Worm (Caenorhabditis elegans) whole organism, late embryonic: ENCODE data around the gene F44B9.9.

ENCODE experiments used
- C38D4.7 ChIP-seq: fragments of 200-800 bp; sonication (Bioruptor generic); optimal IDR thresholded peaks from 2 replicates; lab custom pipeline; 2018; ENCODE audit warnings: mild to moderate bottlenecking, missing genetic modification characterization, moderate library complexity, missing compliant biosample characterization
- K02D7.2 ChIP-seq: sonication (generic microtip); optimal IDR thresholded peaks from 2 replicates; lab custom pipeline; 2017; ENCODE audit warnings: mild to moderate bottlenecking, missing genetic modification characterization, missing compliant biosample characterization
- K09A11.1 ChIP-seq: sonication (generic microtip); optimal IDR thresholded peaks from 2 replicates; lab custom pipeline; 2017; ENCODE audit warnings: antibody characterized with exemption, mild to moderate bottlenecking, missing genetic modification characterization, missing compliant biosample characterization; ENCODE audit not compliant: insufficient read depth
- T23F11.4 ChIP-seq: fragments of 200-800 bp; sonication (Bioruptor generic); optimal IDR thresholded peaks from 2 replicates; lab custom pipeline; 2018; ENCODE audit warnings: mild to moderate bottlenecking, missing genetic modification characterization, missing compliant biosample characterization
- ama-1 ChIP-seq: fragments of 150-350 bp; optimal IDR thresholded peaks from 2 replicates; lab custom pipeline; 2014
- ceh-14 ChIP-seq: sonication (generic microtip); optimal IDR thresholded peaks from 2 replicates; lab custom pipeline; 2016; ENCODE audit warnings: missing genotype, missing genetic modification characterization, missing compliant biosample characterization
- ceh-18 ChIP-seq: sonication (generic microtip); optimal IDR thresholded peaks from 2 replicates; lab custom pipeline; 2016; ENCODE audit warnings: missing genetic modification characterization, missing compliant biosample characterization
- ceh-2 ChIP-seq: sonication (generic microtip); optimal IDR thresholded peaks from 2 replicates; lab custom pipeline; 2016; ENCODE audit warnings: missing genotype, missing genetic modification characterization, missing compliant biosample characterization
- ceh-24 ChIP-seq: sonication (generic microtip); optimal IDR thresholded peaks from 2 replicates; lab custom pipeline; 2016; ENCODE audit warnings: mild to moderate bottlenecking, missing genetic modification characterization, missing compliant biosample characterization
- ceh-30 ChIP-seq: fragments of 150-350 bp; optimal IDR thresholded peaks from 2 replicates; lab custom pipeline; 2014; ENCODE audit warnings: missing biosample characterization, missing genetic modification characterization
- ceh-31 ChIP-seq: sonication (generic microtip); optimal IDR thresholded peaks from 2 replicates; lab custom pipeline; 2016; ENCODE audit warnings: missing genetic modification characterization, missing compliant biosample characterization
- ceh-34 ChIP-seq: sonication (generic microtip); optimal IDR thresholded peaks from 2 replicates; lab custom pipeline; 2016; ENCODE audit warnings: mild to moderate bottlenecking, missing genetic modification characterization, missing compliant biosample characterization
- ceh-6 ChIP-seq: fragments of 200-800 bp; sonication (Bioruptor generic); optimal IDR thresholded peaks from 2 replicates; lab custom pipeline; 2018; ENCODE audit warnings: mild to moderate bottlenecking, missing genetic modification characterization, missing compliant biosample characterization
- ceh-9 ChIP-seq: sonication (generic microtip); optimal IDR thresholded peaks from 2 replicates; lab custom pipeline; 2016; ENCODE audit warnings: mild to moderate bottlenecking, missing genetic modification characterization, inconsistent platforms, missing compliant biosample characterization
- dmd-4 ChIP-seq: sonication (generic microtip); optimal IDR thresholded peaks from 2 replicates; lab custom pipeline; 2016; ENCODE audit warnings: borderline replicate concordance, missing genetic modification characterization, missing compliant biosample characterization
- dve-1 ChIP-seq: sonication (generic microtip); optimal IDR thresholded peaks from 2 replicates; lab custom pipeline; 2017; ENCODE audit warnings: antibody characterized with exemption, mild to moderate bottlenecking, missing genetic modification characterization, missing compliant biosample characterization
- elt-2 ChIP-seq: sonication (generic microtip); optimal IDR thresholded peaks from 2 replicates; lab custom pipeline; 2016; ENCODE audit warnings: missing genetic modification reagents, missing genetic modification characterization, missing compliant biosample characterization
- fax-1 ChIP-seq: sonication (generic microtip); optimal IDR thresholded peaks from 2 replicates; lab custom pipeline; 2016; ENCODE audit warnings: missing genotype, missing genetic modification characterization, missing compliant biosample characterization
- fkh-10 ChIP-seq: fragments of 150-350 bp; optimal IDR thresholded peaks from 2 replicates; lab custom pipeline; 2014; ENCODE audit warnings: missing biosample characterization, missing genetic modification reagents, missing genetic modification characterization
- gmeb-2 ChIP-seq: sonication (generic microtip); optimal IDR thresholded peaks from 2 replicates; lab custom pipeline; 2016; ENCODE audit warnings: missing genetic modification characterization, inconsistent platforms, missing compliant biosample characterization
- hlh-30 ChIP-seq: sonication (generic microtip); optimal IDR thresholded peaks from 2 replicates; lab custom pipeline; 2017; ENCODE audit warnings: antibody characterized with exemption, missing genetic modification characterization, missing compliant biosample characterization; ENCODE audit not compliant: insufficient read depth
- hlh-6 ChIP-seq: sonication (generic microtip); optimal IDR thresholded peaks from 2 replicates; lab custom pipeline; 2016; ENCODE audit warnings: missing genotype, missing genetic modification characterization, missing compliant biosample characterization
- hlh-8 ChIP-seq: sonication (generic microtip); optimal IDR thresholded peaks from 2 replicates; lab custom pipeline; 2016; ENCODE audit warnings: missing genotype, missing genetic modification characterization, missing compliant biosample characterization
- lin-11 ChIP-seq: fragments of 200-800 bp; sonication (Bioruptor generic); optimal IDR thresholded peaks from 2 replicates; lab custom pipeline; 2018; ENCODE audit warnings: mild to moderate bottlenecking, missing genetic modification characterization, missing compliant biosample characterization
- madf-2 ChIP-seq: sonication (generic microtip); optimal IDR thresholded peaks from 2 replicates; lab custom pipeline; 2017; ENCODE audit warnings: missing genetic modification characterization, missing compliant biosample characterization
- mec-3 ChIP-seq: sonication (generic microtip); optimal IDR thresholded peaks from 2 replicates; lab custom pipeline; 2016; ENCODE audit warnings: borderline replicate concordance, missing genetic modification characterization, missing compliant biosample characterization
- nfya-1 ChIP-seq: sonication (generic microtip); optimal IDR thresholded peaks from 2 replicates; lab custom pipeline; 2017; ENCODE audit warnings: missing genetic modification characterization, mild to moderate bottlenecking, missing compliant biosample characterization, antibody characterized with exemption, moderate library complexity
- npax-4 ChIP-seq: sonication (generic microtip); optimal IDR thresholded peaks from 2 replicates; lab custom pipeline; 2016; ENCODE audit warnings: missing genetic modification characterization, missing compliant biosample characterization
- pag-3 ChIP-seq: sonication (generic microtip); optimal IDR thresholded peaks from 2 replicates; lab custom pipeline; 2016; ENCODE audit warnings: missing compliant biosample characterization, missing genetic modification characterization, borderline replicate concordance
- pax-1 ChIP-seq: fragments of 150-350 bp; optimal IDR thresholded peaks from 2 replicates; lab custom pipeline; 2014; ENCODE audit warnings: missing biosample characterization, missing genetic modification characterization
- pha-2 ChIP-seq: sonication (generic microtip); optimal IDR thresholded peaks from 2 replicates; lab custom pipeline; 2017; ENCODE audit warnings: mild to moderate bottlenecking, missing genetic modification characterization, missing compliant biosample characterization
- ref-2 ChIP-seq: sonication (generic microtip); optimal IDR thresholded peaks from 2 replicates; lab custom pipeline; 2016; ENCODE audit warnings: missing genetic modification characterization, missing compliant biosample characterization
- sdc-2 ChIP-seq: sonication (generic microtip); optimal IDR thresholded peaks from 2 replicates; lab custom pipeline; 2016; ENCODE audit warnings: missing genotype, missing genetic modification characterization, missing compliant biosample characterization
- sox-4 ChIP-seq: sonication (generic microtip); optimal IDR thresholded peaks from 2 replicates; lab custom pipeline; 2017; ENCODE audit warnings: mild to moderate bottlenecking, missing genetic modification characterization, inconsistent platforms, missing compliant biosample characterization
- syd-9 ChIP-seq: sonication (generic microtip); optimal IDR thresholded peaks from 2 replicates; lab custom pipeline; 2016; ENCODE audit warnings: mild to moderate bottlenecking, missing genetic modification characterization, moderate library complexity, missing compliant biosample characterization
- tbx-2 ChIP-seq: sonication (generic microtip); optimal IDR thresholded peaks from 2 replicates; lab custom pipeline; 2016; ENCODE audit warnings: missing genetic modification characterization, missing compliant biosample characterization
- tbx-7 ChIP-seq: sonication (generic microtip); optimal IDR thresholded peaks from 2 replicates; lab custom pipeline; 2016; ENCODE audit warnings: missing genotype, missing genetic modification characterization, missing compliant biosample characterization
- unc-3 ChIP-seq, 2 experiments: fragments of 200-800 bp in 1 of 2; sonication (Bioruptor generic) in 1 of 2; sonication (generic microtip) in 1 of 2; conservative IDR thresholded peaks in 1 of 2; optimal IDR thresholded peaks in 1 of 2; 2 replicates each; pipeline versions ENCODE4 v1.3.6 to Lab custom; 2016 to 2022; ENCODE audit warnings: missing compliant biosample characterization in 2 of 2, missing genetic modification characterization in 2 of 2, missing genetic modification reagents in 1 of 2
- unc-42 ChIP-seq: sonication (generic microtip); optimal IDR thresholded peaks from 2 replicates; lab custom pipeline; 2016; ENCODE audit warnings: missing genotype, missing genetic modification characterization, missing compliant biosample characterization
- unc-55 ChIP-seq: sonication (generic microtip); optimal IDR thresholded peaks from 2 replicates; lab custom pipeline; 2017; ENCODE audit warnings: missing biosample characterization, missing genetic modification reagents, missing genetic modification characterization
- unc-86 ChIP-seq: sonication (generic microtip); optimal IDR thresholded peaks from 2 replicates; lab custom pipeline; 2016; ENCODE audit warnings: missing genetic modification characterization, missing compliant biosample characterization
- zip-5 ChIP-seq: sonication (generic microtip); optimal IDR thresholded peaks from 2 replicates; lab custom pipeline; 2016; ENCODE audit warnings: missing genetic modification characterization, missing compliant biosample characterization
- ztf-16 ChIP-seq: sonication (generic microtip); optimal IDR thresholded peaks from 2 replicates; lab custom pipeline; 2017; ENCODE audit warnings: missing genetic modification characterization, missing compliant biosample characterization

Gene F44B9.9

ce11 chrIII:8043784-8044183 is 12.9 kb upstream of the F44B9.9 start (continued):
- TF ChIP-seq dmd-4 (peak; percentile 100), ceh-24 (tag; lab: Kevin White, UChicago) (peak; percentile 98), lin-11 (tag; lab: Kevin White, UChicago) (peak; percentile 96), syd-9 (tag; lab: Kevin White, UChicago) (peak; percentile 100), ref-2 (tag; lab: Kevin White, UChicago) (peak; percentile 100), ceh-30 (no peak), ceh-2 (tag; lab: Kevin White, UChicago) (peak; percentile 100), ceh-6 (GFP tag; lab: Kevin White, UChicago) (peak; percentile 98), K02D7.2 (tag; lab: Kevin White, UChicago) (peak; percentile 99), C38D4.7 (GFP tag; lab: Kevin White, UChicago) (peak; percentile 98), ceh-34 (peak; percentile 100), K09A11.1 (tag; lab: Kevin White, UChicago) (peak; percentile 88), gmeb-2 (tag; lab: Kevin White, UChicago) (peak; percentile 99), zip-5 (tag; lab: Kevin White, UChicago) (peak; percentile 100), sdc-2 (peak; percentile 96), tbx-2 (peak; percentile 100), nfya-1 (tag; lab: Kevin White, UChicago) (peak; percentile 98), ceh-14 (peak; percentile 100), T23F11.4 (peak; percentile 99), npax-4 (tag; lab: Kevin White, UChicago) (peak; percentile 99), madf-2 (peak; percentile 100), unc-3 (GFP tag; conservative IDR thresholded peaks at IDR 0.05; lab: Robert Waterston, UW) (peak; percentile 100), unc-3 (tag; optimal IDR thresholded peaks at IDR 0.05; lab: Kevin White, UChicago) (peak; percentile 100), sox-4 (tag; lab: Kevin White, UChicago) (peak; percentile 99), ceh-31 (tag; lab: Kevin White, UChicago) (peak; percentile 100), hlh-8 (tag; lab: Kevin White, UChicago) (peak; percentile 100), hlh-30 (tag; lab: Kevin White, UChicago) (peak; percentile 76), mec-3 (tag; lab: Kevin White, UChicago) (peak; percentile 100), ztf-16 (peak; percentile 100), pag-3 (peak; percentile 100), unc-55 (GFP tag; lab: Kevin White, UChicago) (peak; percentile 23), unc-42 (tag; lab: Kevin White, UChicago) (peak; percentile 100), dve-1 (peak; percentile 98), unc-86 (tag; lab: Kevin White, UChicago) (peak; percentile 100), pax-1 (tag; lab: Kevin White, UChicago) (peak; percentile 85), hlh-6 (tag; lab: Kevin White, UChicago) (peak; percentile 100), elt-2 (tag; lab: Kevin White, UChicago) (peak; percentile 100), fkh-10 (GFP tag; lab: Kevin White, UChicago) (peak; percentile 42), ceh-18 (tag; lab: Kevin White, UChicago) (peak; percentile 100), tbx-7 (tag; lab: Kevin White, UChicago) (peak; percentile 100), ceh-9 (tag; lab: Kevin White, UChicago) (peak; percentile 91), ama-1 (lab: Kevin White, UChicago) (no peak), pha-2 (peak; percentile 98), fax-1 (tag; lab: Kevin White, UChicago) (peak; percentile 100)
